Fruit fly (Drosophila melanogaster) whole organism, embryonic: ENCODE measurements around the gene dikar.
A peak's percentile ranks its signal among the peaks of the same experiment; 100 is the strongest.

ENCODE experiments used
- CG10565 ChIP-seq: fragments of 200-800 bp; sonication (Bioruptor generic); optimal IDR thresholded peaks from 3 replicates; lab custom pipeline; 2016; ENCODE audit warnings: missing biosample characterization, mild to moderate bottlenecking, missing genetic modification characterization
- CG10959 ChIP-seq: fragments of 200-800 bp; sonication (Bioruptor generic); IDR thresholded peaks from 2 replicates; pipeline ENCODE4 v1.3.6; 2022; ENCODE audit warnings: missing biosample characterization, missing genetic modification characterization
- CG12236 ChIP-seq: fragments of 200-800 bp; sonication (Bioruptor generic); optimal IDR thresholded peaks from 2 replicates; lab custom pipeline; 2016; ENCODE audit warnings: missing biosample characterization, missing genetic modification characterization
- CG15011 ChIP-seq: fragments of 200-800 bp; sonication (Bioruptor generic); optimal IDR thresholded peaks from 3 replicates; lab custom pipeline; 2018; ENCODE audit warnings: missing biosample characterization, mild to moderate bottlenecking, missing genetic modification characterization
- CG1529 ChIP-seq: fragments of 200-800 bp; sonication (Bioruptor generic); optimal IDR thresholded peaks from 3 replicates; lab custom pipeline; 2018; ENCODE audit warnings: missing biosample characterization, missing genetic modification characterization
- CG15479 ChIP-seq: fragments of 200-800 bp; sonication (Bioruptor generic); optimal IDR thresholded peaks from 3 replicates; lab custom pipeline; 2019; ENCODE audit warnings: missing biosample characterization, mild to moderate bottlenecking, missing genetic modification characterization, moderate library complexity
- CG17361 ChIP-seq: fragments of 200-800 bp; sonication (Bioruptor generic); IDR thresholded peaks from 3 replicates; pipeline ENCODE4 v1.3.6; 2022; ENCODE audit warnings: missing biosample characterization, missing genetic modification characterization
- CG2875 ChIP-seq: fragments of 200-800 bp; sonication (Bioruptor generic); optimal IDR thresholded peaks from 2 replicates; lab custom pipeline; 2017; ENCODE audit warnings: missing biosample characterization, mild to moderate bottlenecking, missing genetic modification characterization, missing genetic modification reagents
- CG31365 ChIP-seq: fragments of 200-800 bp; sonication (Bioruptor generic); optimal IDR thresholded peaks from 2 replicates; lab custom pipeline; 2018; ENCODE audit warnings: missing biosample characterization, mild to moderate bottlenecking, missing genetic modification characterization
- CG34224 ChIP-seq: fragments of 200-800 bp; sonication (Bioruptor generic); IDR thresholded peaks from 3 replicates; pipeline ENCODE4 v1.3.6; 2022; ENCODE audit warnings: missing biosample characterization, missing genetic modification characterization; ENCODE audit not compliant: partially characterized antibody
- CG4424 ChIP-seq: fragments of 200-800 bp; sonication (Bioruptor generic); optimal IDR thresholded peaks from 3 replicates; lab custom pipeline; 2016; ENCODE audit warnings: missing biosample characterization, missing genetic modification characterization
- CG4617 ChIP-seq: fragments of 200-800 bp; sonication (Bioruptor generic); optimal IDR thresholded peaks from 3 replicates; lab custom pipeline; 2016; ENCODE audit warnings: missing biosample characterization, missing genetic modification characterization, borderline replicate concordance
- CG4707 ChIP-seq: fragments of 200-800 bp; sonication (Bioruptor generic); optimal IDR thresholded peaks from 2 replicates; lab custom pipeline; 2018; ENCODE audit warnings: missing biosample characterization, mild to moderate bottlenecking, missing genetic modification characterization, moderate library complexity
- CG6683 ChIP-seq: fragments of 200-800 bp; sonication (Bioruptor generic); optimal IDR thresholded peaks from 2 replicates; lab custom pipeline; 2017; ENCODE audit warnings: missing biosample characterization, mild to moderate bottlenecking, missing genetic modification characterization, missing genetic modification reagents
- CG6765 ChIP-seq: fragments of 200-800 bp; sonication (Bioruptor generic); optimal IDR thresholded peaks from 3 replicates; lab custom pipeline; 2017; ENCODE audit warnings: missing biosample characterization, mild to moderate bottlenecking, missing genetic modification characterization
- CG7357 ChIP-seq: fragments of 200-800 bp; sonication (Bioruptor generic); IDR thresholded peaks from 3 replicates; pipeline ENCODE4 v1.3.6; 2022; ENCODE audit warnings: missing biosample characterization, missing genetic modification characterization
- CG9437 ChIP-seq: fragments of 200-800 bp; sonication (Bioruptor generic); optimal IDR thresholded peaks from 2 replicates; lab custom pipeline; 2018; ENCODE audit warnings: missing biosample characterization, mild to moderate bottlenecking, missing genetic modification characterization
- Dip3 ChIP-seq: fragments of 200-800 bp; sonication (Bioruptor generic); optimal IDR thresholded peaks from 3 replicates; lab custom pipeline; 2016; ENCODE audit warnings: missing biosample characterization, missing genetic modification characterization
- Dp ChIP-seq: fragments of 200-800 bp; sonication (Bioruptor generic); optimal IDR thresholded peaks from 2 replicates; lab custom pipeline; 2018; ENCODE audit warnings: missing biosample characterization, mild to moderate bottlenecking, missing genetic modification characterization, moderate library complexity
- ERR ChIP-seq: fragments of 200-800 bp; sonication (Bioruptor generic); optimal IDR thresholded peaks from 2 replicates; lab custom pipeline; 2016; ENCODE audit warnings: missing biosample characterization, missing genetic modification characterization
- Gsc ChIP-seq: fragments of 200-800 bp; sonication (Bioruptor generic); IDR thresholded peaks from 2 replicates; pipeline ENCODE4 v1.3.6; 2022; ENCODE audit warnings: missing biosample characterization, missing genetic modification characterization
- Hr78 ChIP-seq, 2 experiments: fragments of 200-800 bp in 1 of 2; fragments of >200 bp in 1 of 2; sonication (Bioruptor generic) in 1 of 2; optimal IDR thresholded peaks; 2 replicates each; lab custom pipeline; 2017 to 2019; ENCODE audit warnings: missing biosample characterization in 2 of 2, missing genetic modification characterization in 2 of 2, mild to moderate bottlenecking in 1 of 2, moderate library complexity in 1 of 2
- Lhr ChIP-seq: fragments of 200-800 bp; sonication (Bioruptor generic); optimal IDR thresholded peaks from 3 replicates; lab custom pipeline; 2017; ENCODE audit warnings: mild to moderate bottlenecking, missing biosample characterization, missing genetic modification reagents, missing genetic modification characterization
- MTF-1 ChIP-seq: fragments of 200-800 bp; sonication (Bioruptor generic); optimal IDR thresholded peaks from 2 replicates; lab custom pipeline; 2018; ENCODE audit warnings: missing biosample characterization, mild to moderate bottlenecking, missing genetic modification characterization, borderline replicate concordance
- Neu2 ChIP-seq: fragments of 200-800 bp; sonication (Bioruptor generic); optimal IDR thresholded peaks from 3 replicates; lab custom pipeline; 2016; ENCODE audit warnings: missing biosample characterization, missing genetic modification characterization, borderline replicate concordance
- Nf-YC ChIP-seq: fragments of 200-800 bp; optimal IDR thresholded peaks from 3 replicates; lab custom pipeline; 2019; ENCODE audit warnings: missing biosample characterization, mild to moderate bottlenecking, missing genetic modification characterization, moderate library complexity
- Oaz ChIP-seq: fragments of 200-800 bp; sonication (Bioruptor generic); IDR thresholded peaks from 2 replicates; pipeline ENCODE4 v1.3.6; 2022; ENCODE audit warnings: missing biosample characterization, missing genetic modification characterization
- Opbp ChIP-seq: fragments of 200-800 bp; sonication (Bioruptor generic); IDR thresholded peaks from 3 replicates; pipeline ENCODE4 v1.3.6; 2022; ENCODE audit warnings: missing biosample characterization, missing genetic modification characterization; ENCODE audit not compliant: partially characterized antibody
- Six4 ChIP-seq: fragments of 200-800 bp; sonication (Bioruptor generic); optimal IDR thresholded peaks from 2 replicates; lab custom pipeline; 2016; ENCODE audit warnings: missing biosample characterization, missing genetic modification characterization
- cas ChIP-seq: fragments of 200-800 bp; sonication (Bioruptor generic); IDR thresholded peaks from 2 replicates; pipeline ENCODE4 v1.3.6; 2022; ENCODE audit warnings: missing biosample characterization, missing genetic modification characterization
- cg ChIP-seq: fragments of 200-800 bp; sonication (Bioruptor generic); optimal IDR thresholded peaks from 3 replicates; lab custom pipeline; 2019; ENCODE audit warnings: missing biosample characterization, mild to moderate bottlenecking, missing genetic modification characterization, moderate library complexity
- crol ChIP-seq: fragments of 200-800 bp; sonication (Bioruptor generic); IDR thresholded peaks from 2 replicates; pipeline ENCODE4 v1.3.6; 2022; ENCODE audit warnings: missing biosample characterization, missing genetic modification characterization
- dpn ChIP-seq, 2 experiments: fragments of 200-800 bp; sonication (Bioruptor generic); optimal IDR thresholded peaks; 3 replicates each; lab custom pipeline; 2016; ENCODE audit warnings: missing biosample characterization in 2 of 2, missing genetic modification characterization in 2 of 2
- dysf ChIP-seq: fragments of 200-800 bp; sonication (Bioruptor generic); IDR thresholded peaks from 3 replicates; pipeline ENCODE4 v1.3.6; 2022; ENCODE audit warnings: missing biosample characterization, missing genetic modification characterization
- esg ChIP-seq: fragments of 200-800 bp; sonication (Bioruptor generic); conservative IDR thresholded peaks from 2 replicates; pipeline ENCODE4 v1.3.6; 2022; ENCODE audit warnings: missing biosample characterization, missing genetic modification characterization
- gcm ChIP-seq: fragments of 200-800 bp; sonication (Bioruptor generic); optimal IDR thresholded peaks from 2 replicates; lab custom pipeline; 2019; ENCODE audit warnings: missing biosample characterization, mild to moderate bottlenecking, missing genetic modification characterization, moderate library complexity
- gro ChIP-seq: fragments of 200-800 bp; sonication (Bioruptor generic); optimal IDR thresholded peaks from 2 replicates; lab custom pipeline; 2016; ENCODE audit warnings: missing biosample characterization, missing genetic modification characterization
- inv ChIP-seq: fragments of 200-800 bp; sonication (Bioruptor generic); IDR thresholded peaks from 2 replicates; pipeline ENCODE4 v1.3.6; 2022; ENCODE audit warnings: missing biosample characterization, missing genetic modification characterization; ENCODE audit not compliant: partially characterized antibody
- nerfin-2 ChIP-seq: fragments of 200-800 bp; sonication (Bioruptor generic); IDR thresholded peaks from 2 replicates; pipeline ENCODE4 v1.3.6; 2022; ENCODE audit warnings: missing biosample characterization, missing genetic modification characterization; ENCODE audit not compliant: partially characterized antibody
- nom ChIP-seq: fragments of 200-800 bp; sonication (Bioruptor generic); optimal IDR thresholded peaks from 2 replicates; lab custom pipeline; 2017; ENCODE audit warnings: missing biosample characterization, missing genetic modification characterization, mild to moderate bottlenecking, moderate library complexity, missing genetic modification reagents
- pan ChIP-seq, 4 experiments: fragments of >200 bp in 3 of 4; fragments of 200-800 bp in 1 of 4; sonication (Bioruptor generic) in 1 of 4; optimal IDR thresholded peaks in 3 of 4; IDR thresholded peaks in 1 of 4; 2 replicates each; pipeline versions ENCODE4 v1.3.6 to Lab custom; 2017 to 2022; ENCODE audit warnings: missing biosample characterization in 2 of 4, missing genetic modification characterization in 2 of 4, mixed read lengths in 1 of 4
- prd ChIP-seq, 3 experiments: fragments of >200 bp in 2 of 3; fragments of 200-800 bp in 1 of 3; sonication (Bioruptor generic) in 1 of 3; optimal IDR thresholded peaks in 2 of 3; IDR thresholded peaks in 1 of 3; 2 replicates in 2 of 3; 3 replicates in 1 of 3; pipeline versions ENCODE4 v1.3.6 to Lab custom; 2017 to 2022; ENCODE audit warnings: missing biosample characterization in 1 of 3, missing genetic modification characterization in 1 of 3
- sens ChIP-seq: fragments of 200-800 bp; sonication (Bioruptor generic); peaks from one replicate; lab custom pipeline; 2016; ENCODE audit warnings: missing biosample characterization, missing genetic modification characterization
- seq ChIP-seq: fragments of 200-800 bp; sonication (Bioruptor generic); IDR thresholded peaks from 2 replicates; pipeline ENCODE4 v1.3.6; 2022; ENCODE audit warnings: missing biosample characterization, missing genetic modification characterization
- sima ChIP-seq: fragments of 200-800 bp; sonication (Bioruptor generic); optimal IDR thresholded peaks from 2 replicates; lab custom pipeline; 2016; ENCODE audit warnings: missing biosample characterization, missing genetic modification characterization
- sug ChIP-seq: fragments of 200-800 bp; optimal IDR thresholded peaks from 2 replicates; lab custom pipeline; 2019; ENCODE audit warnings: missing biosample characterization, mild to moderate bottlenecking, missing genetic modification characterization, moderate library complexity
- trh ChIP-seq: fragments of 200-800 bp; sonication (Bioruptor generic); optimal IDR thresholded peaks from 2 replicates; lab custom pipeline; 2016; ENCODE audit warnings: missing biosample characterization, missing genetic modification characterization
- unpg ChIP-seq: fragments of 200-800 bp; sonication (Bioruptor generic); optimal IDR thresholded peaks from 3 replicates; lab custom pipeline; 2018; ENCODE audit warnings: missing biosample characterization, mild to moderate bottlenecking, missing genetic modification characterization, moderate library complexity
- vvl ChIP-seq: fragments of 200-800 bp; sonication (Bioruptor generic); IDR thresholded peaks from 2 replicates; pipeline ENCODE4 v1.3.6; 2022; ENCODE audit warnings: missing biosample characterization, missing genetic modification characterization

The dikar gene

dm6 chr3L:6777614-6778013, 34.6 kb upstream of the dikar start (continued):
- no peak for TF ChIP-seq CG2875 (GFP tag; lab: Kevin White, UChicago)
- TF ChIP-seq crol (GFP tag; lab: Robert Waterston, UW), result no peak
- TF ChIP-seq esg (GFP tag; lab: Robert Waterston, UW), result peak; percentile 33
- peak; percentile 38; the same call in 1 of the 2 replicates for TF ChIP-seq Oaz (GFP tag; lab: Robert Waterston, UW)
- TF ChIP-seq nerfin-2, result no peak
- TF ChIP-seq Hr78 (GFP tag; optimal IDR thresholded peaks at IDR 0.05; lab: Kevin White, UChicago), result no peak
- TF ChIP-seq CG12236, result no peak
- no peak for TF ChIP-seq CG6683 (GFP tag; lab: Kevin White, UChicago)
- no peak for TF ChIP-seq CG6765 (GFP tag; lab: Kevin White, UChicago)
- TF ChIP-seq sens (GFP tag; lab: Kevin White, UChicago), result no peak
- no peak for TF ChIP-seq CG10959 (GFP tag; lab: Robert Waterston, UW)
- TF ChIP-seq cg, result peak; percentile 45
- TF ChIP-seq nom (GFP tag; lab: Kevin White, UChicago), result no peak
- peak; percentile 13 for TF ChIP-seq dpn (GFP tag; optimal IDR thresholded peaks at IDR 0.05; lab: Kevin White, UChicago)
- TF ChIP-seq CG34224 (GFP tag; lab: Robert Waterston, UW), result no peak
- no peak for TF ChIP-seq MTF-1 (GFP tag; lab: Kevin White, UChicago)
- TF ChIP-seq trh, result no peak
- TF ChIP-seq vvl (GFP tag; lab: Robert Waterston, UW), result peak; percentile 68
- no peak for TF ChIP-seq gro (GFP tag; lab: Kevin White, UChicago)
- no peak for TF ChIP-seq CG4617 (GFP tag; lab: Kevin White, UChicago)
- TF ChIP-seq Dp (GFP tag; lab: Kevin White, UChicago), result no peak
- TF ChIP-seq cas (GFP tag; lab: Robert Waterston, UW), result no peak
- no peak for TF ChIP-seq pan (optimal IDR thresholded peaks at IDR 0.05; lab: Kevin White, UChicago)
- peak in 1 of 2 experiments; percentile 48 for TF ChIP-seq pan (GFP tag; optimal IDR thresholded peaks at IDR 0.05 in 1 of 2, IDR thresholded peaks at IDR 0.05 in 1 of 2)
- TF ChIP-seq inv (GFP tag; lab: Robert Waterston, UW), result no peak
- no peak for TF ChIP-seq ERR (GFP tag; lab: Kevin White, UChicago)
- TF ChIP-seq CG4707 (GFP tag; lab: Kevin White, UChicago), result no peak
- TF ChIP-seq Neu2, result no peak
- no peak for TF ChIP-seq CG1529 (GFP tag; lab: Kevin White, UChicago)
- TF ChIP-seq Gsc (GFP tag; lab: Robert Waterston, UW), result no peak
- peak; percentile 72 for TF ChIP-seq dysf (GFP tag; lab: Robert Waterston, UW)
- no peak for TF ChIP-seq sug (tag; lab: Kevin White, UChicago)
- TF ChIP-seq Dip3 (GFP tag; lab: Kevin White, UChicago), result no peak
- TF ChIP-seq Nf-YC (tag; lab: Kevin White, UChicago), result peak; percentile 30
- TF ChIP-seq Opbp (GFP tag; lab: Robert Waterston, UW), result no peak
- no peak for TF ChIP-seq CG31365 (tag; lab: Kevin White, UChicago)
- peak; percentile 50; the same call in 1 of the 3 replicates for TF ChIP-seq CG7357 (GFP tag; lab: Robert Waterston, UW)
- no peak for TF ChIP-seq sima (GFP tag; lab: Kevin White, UChicago)
- TF ChIP-seq gcm (GFP tag; lab: Kevin White, UChicago), result no peak
- TF ChIP-seq CG4424 (GFP tag; lab: Kevin White, UChicago), result no peak
- TF ChIP-seq CG10565 (GFP tag; lab: Kevin White, UChicago), result no peak
- TF ChIP-seq unpg (GFP tag; lab: Kevin White, UChicago), result no peak
- no peak for TF ChIP-seq Six4 (GFP tag; lab: Kevin White, UChicago)
- no peak for TF ChIP-seq CG15011
- no peak for TF ChIP-seq seq (GFP tag; lab: Robert Waterston, UW)
- no peak for TF ChIP-seq CG15479 (GFP tag; lab: Kevin White, UChicago)
- no peak for TF ChIP-seq Lhr (GFP tag; lab: Kevin White, UChicago)
- TF ChIP-seq CG17361 (GFP tag; lab: Robert Waterston, UW), result 0 out of 3 replicates have a peak, but pooled peaks have one; percentile 35
- no peak for TF ChIP-seq CG9437 (GFP tag; lab: Kevin White, UChicago)
- TF ChIP-seq prd (optimal IDR thresholded peaks at IDR 0.05; lab: Kevin White, UChicago), result no peak
- TF ChIP-seq prd (GFP tag; IDR thresholded peaks at IDR 0.05; lab: Robert Waterston, UW), result peak; percentile 54; the same call in 2 of the 3 replicates
